Worm (Caenorhabditis elegans) whole organism, young adult: ENCODE data around the gene zfp-1.

ENCODE experiments used
- B0035.1 ChIP-seq: sonication (generic microtip); optimal IDR thresholded peaks from 2 replicates; lab custom pipeline; 2016; ENCODE audit warnings: missing genetic modification characterization, mild to moderate bottlenecking, missing compliant biosample characterization, missing genotype, missing genetic modification reagents
- B0336.3 ChIP-seq: fragments of 200-800 bp; sonication (Bioruptor generic); IDR thresholded peaks from 2 replicates; pipeline ENCODE4 v1.3.6; 2022; ENCODE audit warnings: missing genetic modification characterization, missing compliant biosample characterization
- C06A6.2 ChIP-seq: fragments of 200-800 bp; sonication (Bioruptor generic); conservative IDR thresholded peaks from 2 replicates; pipeline ENCODE4 v1.3.6; 2022; ENCODE audit warnings: missing genetic modification characterization, missing compliant biosample characterization
- F37B4.10 ChIP-seq: fragments of 200-800 bp; sonication (Bioruptor generic); IDR thresholded peaks from 2 replicates; pipeline ENCODE4 v1.3.6; 2022; ENCODE audit warnings: missing genetic modification characterization, missing compliant biosample characterization
- F39B2.1 ChIP-seq: fragments of 200-800 bp; sonication (Bioruptor generic); IDR thresholded peaks from 2 replicates; pipeline ENCODE4 v1.3.6; 2022; ENCODE audit warnings: missing genetic modification reagents, missing genetic modification characterization, missing compliant biosample characterization
- F57C9.4 ChIP-seq: sonication (generic microtip); optimal IDR thresholded peaks from 2 replicates; lab custom pipeline; 2017; ENCODE audit warnings: mild to moderate bottlenecking, missing genetic modification characterization, missing compliant biosample characterization
- K12H6.12 ChIP-seq: fragments of 200-800 bp; sonication (Bioruptor generic); optimal IDR thresholded peaks from 2 replicates; lab custom pipeline; 2018; ENCODE audit warnings: mild to moderate bottlenecking, missing genetic modification characterization, missing compliant biosample characterization
- T26A5.8 ChIP-seq: sonication (generic microtip); optimal IDR thresholded peaks from 2 replicates; lab custom pipeline; 2016; ENCODE audit warnings: missing genetic modification characterization, missing compliant biosample characterization
- Y53F4B.3 ChIP-seq: fragments of 200-800 bp; sonication (Bioruptor generic); IDR thresholded peaks from 2 replicates; pipeline ENCODE4 v1.3.6; 2022; ENCODE audit warnings: missing genetic modification reagents, missing genetic modification characterization, missing compliant biosample characterization
- Y53G8AR.9 ChIP-seq: fragments of 200-800 bp; sonication (Bioruptor generic); conservative IDR thresholded peaks from 2 replicates; pipeline ENCODE4 v1.3.6; 2022; ENCODE audit warnings: missing genetic modification reagents, missing genetic modification characterization, missing compliant biosample characterization
- Y56A3A.18 ChIP-seq: fragments of 200-800 bp; sonication (Bioruptor generic); IDR thresholded peaks from 2 replicates; pipeline ENCODE4 v1.3.6; 2022; ENCODE audit warnings: missing genetic modification reagents, missing genetic modification characterization, missing compliant biosample characterization
- Y95B8A.8 ChIP-seq: fragments of 200-800 bp; sonication (Bioruptor generic); IDR thresholded peaks from 2 replicates; pipeline ENCODE4 v1.3.6; 2022; ENCODE audit warnings: missing genetic modification reagents, missing genetic modification characterization, missing compliant biosample characterization
- aptf-2 ChIP-seq: fragments of 200-800 bp; sonication (Bioruptor generic); conservative IDR thresholded peaks from 2 replicates; pipeline ENCODE4 v1.3.6; 2022; ENCODE audit warnings: missing genetic modification reagents, missing genetic modification characterization, missing compliant biosample characterization
- aptf-3 ChIP-seq: fragments of 200-800 bp; sonication (Bioruptor generic); IDR thresholded peaks from 2 replicates; pipeline ENCODE4 v1.3.6; 2022; ENCODE audit warnings: missing genetic modification characterization, missing compliant biosample characterization
- atf-7 ChIP-seq: sonication (generic microtip); optimal IDR thresholded peaks from 2 replicates; lab custom pipeline; 2017; ENCODE audit warnings: mild to moderate bottlenecking, missing genetic modification characterization, missing compliant biosample characterization
- athp-1 ChIP-seq: sonication (generic microtip); optimal IDR thresholded peaks from 2 replicates; lab custom pipeline; 2017; ENCODE audit warnings: mild to moderate bottlenecking, missing genetic modification characterization, missing compliant biosample characterization
- attf-6 ChIP-seq: fragments of 200-800 bp; sonication (Bioruptor generic); IDR thresholded peaks from 2 replicates; pipeline ENCODE4 v1.3.6; 2022; ENCODE audit warnings: missing genetic modification reagents, missing genetic modification characterization, missing compliant biosample characterization
- cebp-1 ChIP-seq, 2 experiments: fragments of 200-800 bp in 1 of 2; sonication (Bioruptor generic) in 1 of 2; sonication (generic microtip) in 1 of 2; IDR thresholded peaks in 1 of 2; optimal IDR thresholded peaks in 1 of 2; 2 replicates each; pipeline versions ENCODE4 v1.3.6 to Lab custom; 2017 to 2022; ENCODE audit warnings: missing compliant biosample characterization in 2 of 2, missing genetic modification characterization in 2 of 2, mild to moderate bottlenecking in 1 of 2, missing genetic modification reagents in 1 of 2, moderate library complexity in 1 of 2
- ceh-27 ChIP-seq: fragments of 200-800 bp; sonication (Bioruptor generic); optimal IDR thresholded peaks from 2 replicates; lab custom pipeline; 2018; ENCODE audit warnings: mild to moderate bottlenecking, missing genetic modification characterization, moderate library complexity, missing compliant biosample characterization
- ceh-79 ChIP-seq: sonication (generic microtip); optimal IDR thresholded peaks from 2 replicates; lab custom pipeline; 2017; ENCODE audit warnings: mild to moderate bottlenecking, missing genetic modification characterization, missing compliant biosample characterization
- die-1 ChIP-seq: sonication (generic microtip); optimal IDR thresholded peaks from 2 replicates; lab custom pipeline; 2016; ENCODE audit warnings: missing genotype, mild to moderate bottlenecking, missing genetic modification characterization, missing compliant biosample characterization
- dox-1 ChIP-seq: fragments of 200-800 bp; sonication (Bioruptor generic); IDR thresholded peaks from 2 replicates; pipeline ENCODE4 v1.3.6; 2022; ENCODE audit warnings: missing genetic modification reagents, missing genetic modification characterization, missing compliant biosample characterization
- egl-18 ChIP-seq: fragments of 200-800 bp; sonication (Bioruptor generic); IDR thresholded peaks from 2 replicates; pipeline ENCODE4 v1.3.6; 2022; ENCODE audit warnings: missing genetic modification reagents, missing genetic modification characterization, missing compliant biosample characterization
- egl-44 ChIP-seq: fragments of 200-800 bp; sonication (Bioruptor generic); IDR thresholded peaks from 2 replicates; pipeline ENCODE4 v1.3.6; 2022; ENCODE audit warnings: missing genetic modification reagents, missing genetic modification characterization, missing compliant biosample characterization
- ets-4 ChIP-seq: fragments of 200-800 bp; sonication (Bioruptor generic); optimal IDR thresholded peaks from 2 replicates; lab custom pipeline; 2018; ENCODE audit warnings: mild to moderate bottlenecking, missing genetic modification characterization, missing compliant biosample characterization
- fkh-3 ChIP-seq: sonication (generic microtip); optimal IDR thresholded peaks from 2 replicates; lab custom pipeline; 2016; ENCODE audit warnings: mild to moderate bottlenecking, missing genetic modification characterization, missing compliant biosample characterization
- him-1 ChIP-seq: sonication (generic microtip); optimal IDR thresholded peaks from 2 replicates; lab custom pipeline; 2016; ENCODE audit warnings: missing genotype, missing genetic modification reagents, missing genetic modification characterization, missing compliant biosample characterization
- hmg-1.2 ChIP-seq: fragments of 200-800 bp; sonication (Bioruptor generic); IDR thresholded peaks from 2 replicates; pipeline ENCODE4 v1.3.6; 2022; ENCODE audit warnings: missing genetic modification reagents, missing genetic modification characterization, missing compliant biosample characterization
- hmg-20 ChIP-seq: fragments of 200-800 bp; sonication (Bioruptor generic); IDR thresholded peaks from 2 replicates; pipeline ENCODE4 v1.3.6; 2022; ENCODE audit warnings: missing genetic modification reagents, missing genetic modification characterization, missing compliant biosample characterization
- lir-1 ChIP-seq: fragments of 200-800 bp; sonication (Bioruptor generic); conservative IDR thresholded peaks from 2 replicates; pipeline ENCODE4 v1.3.6; 2022; ENCODE audit warnings: missing genetic modification reagents, missing genetic modification characterization, missing compliant biosample characterization
- madf-10 ChIP-seq: sonication (generic microtip); optimal IDR thresholded peaks from 2 replicates; lab custom pipeline; 2016; ENCODE audit warnings: mild to moderate bottlenecking, missing genetic modification characterization, missing compliant biosample characterization
- madf-8 ChIP-seq: fragments of 200-800 bp; sonication (Bioruptor generic); conservative IDR thresholded peaks from 2 replicates; pipeline ENCODE4 v1.3.6; 2022; ENCODE audit warnings: missing genetic modification reagents, missing genetic modification characterization, missing compliant biosample characterization
- nhr-120 ChIP-seq: fragments of 200-800 bp; sonication (Bioruptor generic); IDR thresholded peaks from 2 replicates; pipeline ENCODE4 v1.3.6; 2022; ENCODE audit warnings: missing genetic modification characterization, missing compliant biosample characterization
- nhr-179 ChIP-seq: sonication (generic microtip); optimal IDR thresholded peaks from 2 replicates; lab custom pipeline; 2016; ENCODE audit warnings: mild to moderate bottlenecking, missing genetic modification characterization, missing compliant biosample characterization
- nhr-90 ChIP-seq: sonication (generic microtip); optimal IDR thresholded peaks from 2 replicates; lab custom pipeline; 2016; ENCODE audit warnings: missing genotype, mild to moderate bottlenecking, missing genetic modification characterization, missing compliant biosample characterization
- pbrm-1 ChIP-seq: fragments of 200-800 bp; sonication (Bioruptor generic); IDR thresholded peaks from 2 replicates; pipeline ENCODE4 v1.3.6; 2022; ENCODE audit warnings: missing genetic modification reagents, missing genetic modification characterization, missing compliant biosample characterization
- sea-2 ChIP-seq: fragments of 200-800 bp; sonication (Bioruptor generic); IDR thresholded peaks from 2 replicates; pipeline ENCODE4 v1.3.6; 2022; ENCODE audit warnings: missing genetic modification characterization, missing compliant biosample characterization
- tbx-9 ChIP-seq: sonication (generic microtip); optimal IDR thresholded peaks from 2 replicates; lab custom pipeline; 2016; ENCODE audit warnings: borderline replicate concordance, missing genetic modification characterization, inconsistent platforms, missing compliant biosample characterization
- unc-62 ChIP-seq: fragments of 150-350 bp; optimal IDR thresholded peaks from 2 replicates; lab custom pipeline; 2014; ENCODE audit warnings: missing biosample characterization, missing genetic modification reagents, missing genetic modification characterization
- xnd-1 ChIP-seq: sonication (generic microtip); optimal IDR thresholded peaks from 2 replicates; lab custom pipeline; 2016; ENCODE audit warnings: missing genotype, missing genetic modification reagents, missing genetic modification characterization, missing compliant biosample characterization
- zim-3 ChIP-seq: sonication (generic microtip); optimal IDR thresholded peaks from 2 replicates; lab custom pipeline; 2017; ENCODE audit warnings: mild to moderate bottlenecking, missing genetic modification characterization, moderate library complexity, missing compliant biosample characterization
- ztf-26 ChIP-seq: sonication (generic microtip); optimal IDR thresholded peaks from 2 replicates; lab custom pipeline; 2017; ENCODE audit warnings: missing genetic modification characterization, missing compliant biosample characterization
- ztf-6 ChIP-seq: fragments of 200-800 bp; sonication (Bioruptor generic); IDR thresholded peaks from 2 replicates; pipeline ENCODE4 v1.3.6; 2022; ENCODE audit warnings: missing genetic modification reagents, missing genetic modification characterization, missing compliant biosample characterization

Gene zfp-1

DNA sequence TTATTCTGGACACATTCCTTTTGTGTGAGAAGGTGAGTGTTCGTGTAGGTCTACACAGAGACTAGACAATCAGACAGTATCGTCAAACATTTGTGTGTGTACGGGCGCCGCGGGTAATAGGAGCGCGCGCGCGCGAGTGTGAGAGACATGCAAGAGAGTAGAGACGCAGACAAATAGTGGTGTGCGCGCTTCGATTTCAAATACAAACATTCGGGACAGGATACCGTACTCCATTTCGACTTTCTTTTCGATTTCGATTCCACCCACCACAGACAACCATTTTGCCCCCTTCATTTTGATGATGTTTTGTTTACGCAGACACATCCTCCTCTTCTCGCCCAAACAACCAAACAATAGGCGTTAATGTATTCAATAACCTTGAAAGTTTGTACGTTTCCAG is 3.5 kb downstream of the zfp-1 start (continued):
- TF ChIP-seq dox-1, result peak; percentile 84
- peak; percentile 86 for TF ChIP-seq hmg-1.2 (GFP tag; lab: Robert Waterston, UW)
- peak; percentile 78; the same call in 1 of the 2 replicates for TF ChIP-seq Y95B8A.8
- TF ChIP-seq athp-1, result no peak
- peak; percentile 52 for TF ChIP-seq atf-7
- TF ChIP-seq attf-6 (GFP tag; lab: Robert Waterston, UW), result no peak
- peak; percentile 49; the same call in 1 of the 2 replicates for TF ChIP-seq pbrm-1
- no peak for TF ChIP-seq K12H6.12 (tag; lab: Kevin White, UChicago)
- TF ChIP-seq tbx-9, result no peak
- TF ChIP-seq B0035.1 (tag; lab: Kevin White, UChicago), result no peak
- TF ChIP-seq him-1 (tag; lab: Kevin White, UChicago), result no peak
- TF ChIP-seq xnd-1 (tag; lab: Kevin White, UChicago), result no peak
- TF ChIP-seq ceh-79 (tag; lab: Kevin White, UChicago), result no peak
- TF ChIP-seq fkh-3 (tag; lab: Kevin White, UChicago), result no peak
- TF ChIP-seq C06A6.2 (GFP tag; lab: Robert Waterston, UW), result 0 out of 2 replicates have a peak, but pooled peaks have one; percentile 25
- TF ChIP-seq lir-1 (GFP tag; lab: Robert Waterston, UW), result 0 out of 2 replicates have a peak, but pooled peaks have one; percentile 29
- TF ChIP-seq madf-8 (GFP tag; lab: Robert Waterston, UW), result no peak
- no peak for TF ChIP-seq nhr-120 (GFP tag; lab: Robert Waterston, UW)
- 0 out of 2 replicates have a peak, but pooled peaks have one; percentile 9 for TF ChIP-seq cebp-1 (GFP tag; IDR thresholded peaks at IDR 0.05; lab: Robert Waterston, UW)
- TF ChIP-seq cebp-1 (tag; optimal IDR thresholded peaks at IDR 0.05; lab: Kevin White, UChicago), result peak; percentile 73
- TF ChIP-seq madf-10 (tag; lab: Kevin White, UChicago), result peak; percentile 37
- TF ChIP-seq F39B2.1 (GFP tag; lab: Robert Waterston, UW), result no peak
- TF ChIP-seq ztf-6 (GFP tag; lab: Robert Waterston, UW), result no peak
- no peak for TF ChIP-seq F37B4.10 (GFP tag; lab: Robert Waterston, UW)
- TF ChIP-seq die-1, result peak; percentile 51
- TF ChIP-seq egl-18 (GFP tag; lab: Robert Waterston, UW), result 0 out of 2 replicates have a peak, but pooled peaks have one; percentile 54
- TF ChIP-seq aptf-3 (GFP tag; lab: Robert Waterston, UW), result no peak
- no peak for TF ChIP-seq sea-2
- TF ChIP-seq ets-4 (GFP tag; lab: Kevin White, UChicago), result peak; percentile 79
- TF ChIP-seq nhr-179 (tag; lab: Kevin White, UChicago), result no peak
- TF ChIP-seq zim-3 (tag; lab: Kevin White, UChicago), result no peak
- no peak for TF ChIP-seq unc-62 (GFP tag; lab: Kevin White, UChicago)
- no peak for TF ChIP-seq F57C9.4 (tag; lab: Kevin White, UChicago)
- TF ChIP-seq ceh-27 (GFP tag; lab: Kevin White, UChicago), result peak; percentile 63
- TF ChIP-seq aptf-2 (GFP tag; lab: Robert Waterston, UW), result no peak
- TF ChIP-seq Y56A3A.18, result no peak
- peak; percentile 44 for TF ChIP-seq nhr-90
- TF ChIP-seq ztf-26 (tag; lab: Kevin White, UChicago), result peak; percentile 57
- TF ChIP-seq egl-44 (GFP tag; lab: Robert Waterston, UW), result no peak
- no peak for TF ChIP-seq T26A5.8 (tag; lab: Kevin White, UChicago)
- 0 out of 2 replicates have a peak, but pooled peaks have one; percentile 42 for TF ChIP-seq Y53G8AR.9
- TF ChIP-seq hmg-20 (GFP tag; lab: Robert Waterston, UW), result no peak; the same call in 1 of the 2 replicates
- TF ChIP-seq Y53F4B.3 (GFP tag; lab: Robert Waterston, UW), result no peak
- TF ChIP-seq B0336.3, result no peak
